Fruit fly (Drosophila melanogaster) Kc167 (cell line): Measurements from ENCODE around the gene RluA-1.

Experiments used
- Myc ChIP-seq: fragments of >200 bp; optimal IDR thresholded peaks from 2 replicates; lab custom pipeline; 2017; ENCODE audit warnings: missing external identifiers
- Sin3A ChIP-seq: fragments of >200 bp; optimal IDR thresholded peaks from 2 replicates; lab custom pipeline; 2018; ENCODE audit warnings: missing external identifiers
- h ChIP-seq: fragments of >200 bp; optimal IDR thresholded peaks from 3 replicates; lab custom pipeline; 2018; ENCODE audit warnings: missing external identifiers
- insv ChIP-seq: fragments of >200 bp; optimal IDR thresholded peaks from 3 replicates; lab custom pipeline; 2018; ENCODE audit warnings: missing external identifiers
- psq ChIP-seq: fragments of >200 bp; optimal IDR thresholded peaks from 2 replicates; lab custom pipeline; 2017; ENCODE audit warnings: missing external identifiers
- ttk ChIP-seq: sonication (Bioruptor generic); optimal IDR thresholded peaks from 2 replicates; lab custom pipeline; 2017; ENCODE audit warnings: missing external identifiers

- no peak for TF ChIP-seq Sin3A
- no peak for TF ChIP-seq insv
- no peak for TF ChIP-seq h (lab: Kevin White, UChicago)
- TF ChIP-seq Myc (lab: Kevin White, UChicago) = no peak
- TF ChIP-seq ttk (lab: Kevin White, UChicago) = no peak
- no peak for TF ChIP-seq psq (lab: Kevin White, UChicago)
Measured at dm6 chr2L:10510088-10510487, 35.9 kb upstream of the RluA-1 start, which contains the start of gene CG7384.
